Fruit fly (Drosophila melanogaster) S2 (cell line): Measurements from ENCODE around the gene tzn.
A peak's percentile ranks its signal among the peaks of the same experiment; 100 is the strongest.

Experiments used
- CG8478 ChIP-seq: fragments of >200 bp; optimal IDR thresholded peaks from 2 replicates; lab custom pipeline; 2018
- CTCF ChIP-seq, 2 experiments: fragments of >200 bp; optimal IDR thresholded peaks; 2 replicates each; lab custom pipeline; 2018

Gene tzn

dm6 chr3L:20826950-20827910 is 28.8 kb downstream of the tzn start:
- TF ChIP-seq CG8478 (lab: Kevin White, UChicago) (no peak), CTCF (optimal IDR thresholded peaks at IDR 0.05; lab: Kevin White, UChicago) (no peak)

DNA sequence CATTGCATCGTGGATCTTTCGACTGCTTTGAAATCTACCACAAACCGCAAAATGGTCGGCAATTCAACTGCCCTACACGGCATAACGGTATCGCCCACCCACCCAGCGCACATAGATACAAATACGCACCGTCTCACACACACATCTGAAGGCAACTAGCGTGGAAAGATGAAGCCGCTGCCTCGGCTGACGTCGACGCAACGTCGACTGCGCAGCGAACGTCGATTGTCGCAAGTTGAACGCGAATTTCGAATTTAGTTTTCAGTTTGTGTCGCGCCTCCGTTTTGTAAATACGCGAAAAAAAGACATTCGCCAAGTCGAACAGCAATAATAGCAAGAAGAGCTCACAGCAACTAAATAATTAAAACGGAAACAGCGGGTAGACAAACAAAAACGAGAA is 29.5 kb downstream of the tzn start:
- TF ChIP-seq CG8478 (lab: Kevin White, UChicago) (no peak), CTCF (optimal IDR thresholded peaks at IDR 0.05; lab: Kevin White, UChicago) (no peak)

- no peak for TF ChIP-seq CTCF (optimal IDR thresholded peaks at IDR 0.05; lab: Kevin White, UChicago)
- no peak for TF ChIP-seq CG8478 (lab: Kevin White, UChicago)
Observed at dm6 chr3L:20830361-20830760, 31.9 kb downstream of the tzn start.

- TF ChIP-seq CTCF (optimal IDR thresholded peaks at IDR 0.05; lab: Kevin White, UChicago) (no peak), CG8478 (lab: Kevin White, UChicago) (no peak)
Observed at dm6 chr3L:20834150-20834549, 35.7 kb downstream of the tzn start.

DNA sequence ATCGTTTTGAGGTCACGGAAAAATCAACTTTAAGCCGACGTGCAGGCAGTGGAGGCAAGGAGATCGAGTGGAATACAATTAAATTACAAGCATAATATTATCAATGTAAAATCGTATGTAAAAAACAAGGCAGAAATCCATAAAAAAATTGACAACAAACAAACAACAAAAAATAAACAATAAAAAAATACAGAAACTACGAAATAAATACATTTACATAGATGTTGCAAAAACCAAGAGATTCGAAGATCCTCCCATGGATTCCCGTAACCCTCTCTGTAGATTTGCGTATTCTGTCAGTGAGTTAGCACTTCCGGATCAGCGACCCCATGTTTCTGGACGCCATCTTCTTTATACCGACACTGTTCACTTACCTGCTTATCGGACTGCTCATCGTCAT is 37.4 kb downstream of the tzn start, which contains the start of gene CG3288:
Gene CG3288 (plus strand): TSS at position 301 of the 400 bp plus-strand sequence.
- TF ChIP-seq CG8478 (lab: Kevin White, UChicago) = no peak
- TF ChIP-seq CTCF (optimal IDR thresholded peaks at IDR 0.05; lab: Kevin White, UChicago) = no peak

dm6 chr3L:20837040-20837830 is 38.8 kb downstream of the tzn start, which contains the start of gene CG13255:
Gene CG13255 (plus strand): TSS chr3L:20837488.
- TF ChIP-seq CG8478 (lab: Kevin White, UChicago) (no peak), CTCF (optimal IDR thresholded peaks at IDR 0.05; lab: Kevin White, UChicago) (no peak)

DNA sequence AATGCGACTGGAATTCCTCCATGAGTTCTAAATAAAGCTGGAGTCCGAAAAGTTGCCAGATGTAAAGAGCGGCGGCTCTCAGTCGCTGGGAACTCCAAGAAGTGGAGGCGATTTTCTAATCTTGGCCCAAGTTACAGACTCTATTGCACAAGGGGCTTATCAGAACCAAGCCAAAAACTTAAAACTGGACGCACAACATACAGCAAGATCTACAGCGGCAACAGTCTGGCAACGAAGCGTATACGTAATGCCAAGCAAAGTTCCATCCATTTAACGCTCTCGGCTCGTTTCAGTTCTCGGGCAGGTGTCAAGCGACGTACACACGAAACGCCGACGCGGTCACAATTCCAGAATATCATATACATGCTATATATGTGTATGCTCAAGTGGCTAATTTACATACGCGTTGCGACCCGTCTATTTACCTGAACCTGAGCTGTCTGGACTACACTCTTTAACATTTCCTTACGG is 39.4 kb downstream of the tzn start:
- TF ChIP-seq CTCF (optimal IDR thresholded peaks at IDR 0.05; lab: Kevin White, UChicago) (no peak), CG8478 (lab: Kevin White, UChicago) (no peak)

DNA sequence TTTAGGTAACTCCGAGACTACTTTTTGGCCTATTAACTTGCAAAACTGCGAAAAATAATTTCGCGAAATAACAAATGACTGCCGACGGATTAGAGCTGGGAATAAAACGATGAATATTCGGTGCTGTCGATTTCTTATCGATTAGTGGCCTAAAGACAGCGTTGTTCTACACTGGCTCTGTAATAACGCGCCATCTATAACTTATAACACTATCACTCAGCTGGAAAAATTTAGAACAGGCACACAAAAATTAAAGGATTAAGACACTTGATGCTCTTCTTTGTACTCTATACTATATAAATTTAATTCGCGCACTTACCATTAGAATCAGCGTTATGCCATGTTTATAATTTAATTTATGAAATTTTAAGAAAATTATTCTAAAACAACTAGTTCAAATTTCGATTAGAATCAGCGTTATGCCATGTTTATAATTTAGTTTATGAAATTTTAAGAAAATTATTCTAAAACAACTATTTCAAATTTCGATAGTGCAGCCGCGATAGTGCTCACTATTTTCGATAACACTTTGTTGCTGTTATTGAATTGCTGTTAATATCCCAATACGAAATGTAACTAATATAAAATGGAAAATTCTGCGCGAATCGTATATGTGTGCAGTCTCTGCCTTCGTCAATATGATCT is 43.1 kb downstream of the tzn start, which contains the start of the genes CSN3 and CG11456:
Gene CSN3 (minus strand): TSS at position 112 of the 645 bp plus-strand sequence.
Gene CG11456 (plus strand): TSS at position 523 of the 645 bp plus-strand sequence.
- peak; percentile 88 to 90 for TF ChIP-seq CTCF (optimal IDR thresholded peaks at IDR 0.05; lab: Kevin White, UChicago)
- TF ChIP-seq CG8478 (lab: Kevin White, UChicago) = no peak

- TF ChIP-seq CG8478 (lab: Kevin White, UChicago) (no peak), CTCF (optimal IDR thresholded peaks at IDR 0.05; lab: Kevin White, UChicago) (no peak)
Observed at dm6 chr3L:20848572-20848971, 50.1 kb downstream of the tzn start.
